Worm (Caenorhabditis elegans): Measurements from ENCODE around the gene mtm-9.

The mtm-9 gene

DNA sequence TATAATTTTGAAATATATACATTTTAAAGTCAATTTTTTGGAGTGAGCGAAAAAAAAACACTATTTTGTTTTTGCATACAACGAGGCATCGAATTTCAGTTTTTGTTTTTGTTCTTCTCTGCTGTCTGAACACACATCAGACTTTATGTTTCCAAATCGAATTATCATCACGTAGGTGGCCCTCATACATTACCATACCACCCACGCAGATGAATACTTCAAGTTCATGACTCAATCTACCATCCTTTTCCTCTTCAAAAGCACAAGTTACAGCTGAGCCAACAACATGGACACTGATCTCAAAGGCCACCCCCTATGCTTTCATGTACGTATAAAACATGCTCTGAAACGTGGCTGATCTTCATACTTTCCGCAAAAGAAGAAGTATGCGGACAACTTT is 46.4 kb downstream of the mtm-9 start, which contains the start of gene R08F11.7:
TSS of gene R08F11.7 (plus strand) at position 301 of the 400 bp plus-strand sequence.
- TF ChIP-seq hlh-12 (tag; optimal IDR thresholded peaks at IDR 0.05) (no peak), Y79H2A.3 (GFP tag; conservative IDR thresholded peaks at IDR 0.05) (no peak), lin-40 (tag; optimal IDR thresholded peaks at IDR 0.05) (no peak), snpc-4 (GFP tag; optimal IDR thresholded peaks at IDR 0.05) (no peak), snpc-4 (tag; optimal IDR thresholded peaks at IDR 0.05) (no peak), aptf-2 (GFP tag; conservative IDR thresholded peaks at IDR 0.05) (no peak), B0336.3 (GFP tag; IDR thresholded peaks at IDR 0.05) (no peak), nfyb-1 (GFP tag; IDR thresholded peaks at IDR 0.05) (no peak), pha-4 (tag; optimal IDR thresholded peaks at IDR 0.05) (no peak), lsl-1 (GFP tag; optimal IDR thresholded peaks at IDR 0.05) (no peak), madf-10 (tag; optimal IDR thresholded peaks at IDR 0.05) (no peak), ztf-6 (GFP tag; IDR thresholded peaks at IDR 0.05) (no peak), ztf-22 (GFP tag; optimal IDR thresholded peaks at IDR 0.05) (no peak), xnd-1 (tag; optimal IDR thresholded peaks at IDR 0.05) (no peak), ztf-25 (GFP tag; IDR thresholded peaks at IDR 0.05) (no peak), nhr-80 (tag; optimal IDR thresholded peaks at IDR 0.05) (no peak), hlh-26 (GFP tag; conservative IDR thresholded peaks at IDR 0.05) (no peak)

DNA sequence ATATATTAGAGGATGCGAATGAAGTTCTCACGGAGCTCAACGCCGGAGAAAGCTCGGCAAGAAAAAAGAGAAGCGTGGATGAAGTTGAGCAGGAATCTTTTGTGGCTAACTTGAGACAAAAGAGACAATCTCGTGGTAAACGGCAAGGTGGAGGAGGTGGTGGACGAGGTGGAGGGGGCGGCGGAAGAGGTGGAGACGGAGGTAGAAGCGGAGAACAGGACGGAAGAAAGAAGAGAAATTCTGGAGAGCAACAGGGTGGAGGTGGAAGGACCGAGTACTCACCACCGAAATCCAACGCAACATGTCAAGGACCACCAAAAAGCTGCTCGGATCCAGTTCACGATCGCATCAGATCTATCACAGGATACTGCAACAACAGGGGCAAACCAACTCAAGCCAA is 47.0 kb downstream of the mtm-9 start:
- TF ChIP-seq zfh-2 (GFP tag; conservative IDR thresholded peaks at IDR 0.05) (peak; percentile 61; the same call in 1 of the 2 replicates), rec-8 (tag; optimal IDR thresholded peaks at IDR 0.05) (no peak), tlf-1 (GFP tag; optimal IDR thresholded peaks at IDR 0.05) (no peak), tbp1 (GFP tag; optimal IDR thresholded peaks at IDR 0.05) (no peak), lsy-27 (tag; optimal IDR thresholded peaks at IDR 0.05; ENCODE audit: borderline replicate concordance, insufficient read depth) (no peak), unc-62 (GFP tag; optimal IDR thresholded peaks at IDR 0.05) (no peak), akir-1 (GFP tag; optimal IDR thresholded peaks at IDR 0.05) (no peak), die-1 (tag; optimal IDR thresholded peaks at IDR 0.05) (no peak), egrh-3 (GFP tag; IDR thresholded peaks at IDR 0.05) (peak; percentile 37; the same call in 1 of the 2 replicates), snpc-4 (GFP tag; optimal IDR thresholded peaks at IDR 0.05) (no peak), snpc-4 (tag; optimal IDR thresholded peaks at IDR 0.05) (no peak), snpc-1.3 (tag; optimal IDR thresholded peaks at IDR 0.05; ENCODE audit: insufficient read depth) (no peak), ztf-18 (tag; optimal IDR thresholded peaks at IDR 0.05) (no peak), rpc-1 (optimal IDR thresholded peaks at IDR 0.05) (no peak), rpc-1 (tag; optimal IDR thresholded peaks at IDR 0.05) (no peak), nhr-120 (GFP tag; IDR thresholded peaks at IDR 0.05) (no peak), atf-7 (tag; optimal IDR thresholded peaks at IDR 0.05) (no peak), pha-4 (tag; optimal IDR thresholded peaks at IDR 0.05) (no peak), B0019.2 (GFP tag; conservative IDR thresholded peaks at IDR 0.05) (no peak)
